Fruit fly (Drosophila melanogaster): ENCODE measurements around the gene AIF.

Gene AIF

DNA sequence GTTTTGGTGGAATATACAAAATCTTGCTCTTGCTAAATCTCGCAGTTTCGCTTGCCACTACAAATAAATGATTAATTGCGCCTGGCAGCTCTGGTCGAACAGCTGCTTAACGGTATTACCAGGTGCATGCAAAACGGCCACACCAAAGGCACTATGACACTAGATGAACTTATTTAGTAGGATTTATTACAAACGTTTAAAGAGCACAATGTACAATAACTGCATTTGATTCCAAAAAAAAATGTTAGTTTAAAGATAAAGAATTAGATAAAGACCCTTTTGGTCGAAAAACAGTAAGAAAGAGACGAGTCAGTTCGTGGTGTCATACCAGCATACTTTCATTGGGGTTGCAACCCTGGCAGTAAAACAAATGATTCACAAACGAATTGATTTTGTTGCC lies 4.3 kb upstream of the AIF start, which contains the start of the genes CG11723 and Tbcd (continued):
- TF ChIP-seq Asciz (GFP tag; optimal IDR thresholded peaks at IDR 0.05) = no peak
- TF ChIP-seq Sry-δ (GFP tag; optimal IDR thresholded peaks at IDR 0.05) = peak; percentile 53
- TF ChIP-seq CG17361 (GFP tag; IDR thresholded peaks at IDR 0.05) = no peak; the same call in none of the 3 replicates
- TF ChIP-seq Hr39 (optimal IDR thresholded peaks at IDR 0.05) = no peak
- TF ChIP-seq pfk (GFP tag; optimal IDR thresholded peaks at IDR 0.05) = peak; percentile 63
- no peak for TF ChIP-seq kni (GFP tag; optimal IDR thresholded peaks at IDR 0.05)
- no peak for TF ChIP-seq Sox100B (GFP tag; optimal IDR thresholded peaks at IDR 0.05)
- TF ChIP-seq Hmx (GFP tag; optimal IDR thresholded peaks at IDR 0.05) = no peak
- TF ChIP-seq stwl (tag; optimal IDR thresholded peaks at IDR 0.05) = peak; percentile 98
- no peak for TF ChIP-seq CG15073 (GFP tag; optimal IDR thresholded peaks at IDR 0.05)
- peak; percentile 81 for TF ChIP-seq twi (tag; optimal IDR thresholded peaks at IDR 0.05)
- TF ChIP-seq CG30020 (tag; optimal IDR thresholded peaks at IDR 0.05) = peak; percentile 88
- no peak for TF ChIP-seq CG17568 (GFP tag; optimal IDR thresholded peaks at IDR 0.05)
- TF ChIP-seq CG12071 (GFP tag; optimal IDR thresholded peaks at IDR 0.05) = no peak
- TF ChIP-seq corto (GFP tag; optimal IDR thresholded peaks at IDR 0.05) = no peak
- no peak for TF ChIP-seq Tbp (GFP tag; optimal IDR thresholded peaks at IDR 0.05)
- TF ChIP-seq Lhr (GFP tag; optimal IDR thresholded peaks at IDR 0.05) = peak; percentile 54
- peak; percentile 87 for TF ChIP-seq CG14014 (GFP tag; IDR thresholded peaks at IDR 0.05)
- TF ChIP-seq kay (GFP tag; optimal IDR thresholded peaks at IDR 0.05) = peak; percentile 94
- peak; percentile 77 for TF ChIP-seq CG11085 (GFP tag; IDR thresholded peaks at IDR 0.05)
- peak; percentile 95 for TF ChIP-seq stc (GFP tag; IDR thresholded peaks at IDR 0.05)
- peak; percentile 66 for TF ChIP-seq schlank (tag; optimal IDR thresholded peaks at IDR 0.05)
- TF ChIP-seq Sox102F (GFP tag; optimal IDR thresholded peaks at IDR 0.05) = no peak
- peak; percentile 57 for TF ChIP-seq luna (GFP tag; optimal IDR thresholded peaks at IDR 0.05)
- peak; percentile 89 for TF ChIP-seq CG7786 (GFP tag; optimal IDR thresholded peaks at IDR 0.05)
- peak; percentile 91 for TF ChIP-seq CG8765 (GFP tag; IDR thresholded peaks at IDR 0.05)
- TF ChIP-seq sim (GFP tag; IDR thresholded peaks at IDR 0.05) = peak; percentile 88
- TF ChIP-seq Sin3A (optimal IDR thresholded peaks at IDR 0.05) = peak; percentile 81
- TF ChIP-seq CG12744 (GFP tag; optimal IDR thresholded peaks at IDR 0.05) = peak; percentile 73
- TF ChIP-seq Scr (GFP tag; IDR thresholded peaks at IDR 0.05; ENCODE audit: partially characterized antibody) = peak; percentile 33; the same call in 1 of the 2 replicates
- TF ChIP-seq CG34422 (GFP tag; IDR thresholded peaks at IDR 0.05) = peak; percentile 95
- peak; percentile 89 for TF ChIP-seq HLH54F (GFP tag; optimal IDR thresholded peaks at IDR 0.05)
- peak; percentile 85 for TF ChIP-seq trem (tag; optimal IDR thresholded peaks at IDR 0.05)
- peak; percentile 46 for TF ChIP-seq CG10431 (GFP tag; optimal IDR thresholded peaks at IDR 0.05)
- TF ChIP-seq CG15514 (GFP tag; optimal IDR thresholded peaks at IDR 0.05) = peak; percentile 87
- peak; percentile 88 for TF ChIP-seq CG16863 (GFP tag; optimal IDR thresholded peaks at IDR 0.05)
- TF ChIP-seq H15 (GFP tag; IDR thresholded peaks at IDR 0.05) = peak; percentile 95
- no peak for TF ChIP-seq ATbp (GFP tag; optimal IDR thresholded peaks at IDR 0.05)
- TF ChIP-seq Usf (GFP tag; optimal IDR thresholded peaks at IDR 0.05) = peak; percentile 77
- peak; percentile 85 for TF ChIP-seq CG11696 (GFP tag; IDR thresholded peaks at IDR 0.05)
- peak; percentile 67 for TF ChIP-seq Nf-YB (GFP tag; optimal IDR thresholded peaks at IDR 0.05)
- peak; percentile 78 for TF ChIP-seq CG16815 (GFP tag; optimal IDR thresholded peaks at IDR 0.05)
- TF ChIP-seq CG10321 (GFP tag; IDR thresholded peaks at IDR 0.05) = peak; percentile 74
- peak; percentile 86 for TF ChIP-seq C15 (GFP tag; IDR thresholded peaks at IDR 0.05)
- peak; percentile 79 for TF ChIP-seq CG43689 (GFP tag; IDR thresholded peaks at IDR 0.05)
- TF ChIP-seq ab (GFP tag; optimal IDR thresholded peaks at IDR 0.05) = peak; percentile 60
- peak; percentile 92 for TF ChIP-seq ttk (GFP tag; IDR thresholded peaks at IDR 0.05)
- TF ChIP-seq CG14965 (GFP tag; optimal IDR thresholded peaks at IDR 0.05; ENCODE audit: borderline replicate concordance) = no peak
- TF ChIP-seq CG17612 (GFP tag; IDR thresholded peaks at IDR 0.05) = peak; percentile 77
- peak; percentile 80 for TF ChIP-seq NK7.1 (GFP tag; optimal IDR thresholded peaks at IDR 0.05)
- TF ChIP-seq sens (GFP tag) = no peak
- TF ChIP-seq vfl (GFP tag; optimal IDR thresholded peaks at IDR 0.05) = peak; percentile 65
- TF ChIP-seq Doc2 (GFP tag; IDR thresholded peaks at IDR 0.05) = peak; percentile 54; the same call in 1 of the 2 replicates
